Fruit fly (Drosophila melanogaster) Kc167 (cell line): ENCODE results near the gene CG12010.

ENCODE experiments used
- Sin3A ChIP-seq: fragments of >200 bp; optimal IDR thresholded peaks from 2 replicates; lab custom pipeline; 2018; ENCODE audit warnings: missing external identifiers
- h ChIP-seq: fragments of >200 bp; optimal IDR thresholded peaks from 3 replicates; lab custom pipeline; 2018; ENCODE audit warnings: missing external identifiers
- insv ChIP-seq: fragments of >200 bp; optimal IDR thresholded peaks from 3 replicates; lab custom pipeline; 2018; ENCODE audit warnings: missing external identifiers
- psq ChIP-seq: fragments of >200 bp; optimal IDR thresholded peaks from 2 replicates; lab custom pipeline; 2017; ENCODE audit warnings: missing external identifiers

- TF ChIP-seq Sin3A (no peak), psq (no peak), insv (lab: Kevin White, UChicago) (no peak), h (no peak)
These were observed 13.5 kb downstream of the CG12010 start for dm6 chr3L:3387619-3388018.
